Worm (Caenorhabditis elegans): ENCODE measurements around the gene wdr-46.

wdr-46 gene

DNA sequence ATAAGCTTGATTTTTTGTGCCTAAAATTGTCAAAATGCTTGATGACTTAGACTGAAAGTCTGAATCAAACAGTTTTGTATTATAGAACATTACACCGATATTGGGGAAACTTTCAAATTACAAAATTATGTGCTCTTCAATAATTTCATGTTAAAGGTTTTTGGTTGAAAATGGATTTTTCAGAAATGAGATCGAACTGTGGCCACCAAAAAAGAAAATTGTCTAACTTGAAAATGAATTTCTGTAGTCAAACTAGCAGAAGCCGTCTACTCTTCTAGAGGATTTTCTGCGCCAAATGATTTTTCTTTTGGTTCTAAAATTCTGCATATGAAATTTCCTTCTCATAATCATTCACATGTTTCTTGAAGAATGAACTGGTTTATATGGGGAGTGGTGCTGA, 31.2 kb upstream of the wdr-46 start:
- TF ChIP-seq F26F4.8 (GFP tag; conservative IDR thresholded peaks at IDR 0.05) (no peak), unc-62 (GFP tag; optimal IDR thresholded peaks at IDR 0.05 in 1 of 2) (peak in 1 of 2 experiments; percentile 91), unc-62 (tag; optimal IDR thresholded peaks at IDR 0.05) (no peak), nhr-41 (GFP tag; IDR thresholded peaks at IDR 0.05) (no peak), T20F7.1 (GFP tag; optimal IDR thresholded peaks at IDR 0.05) (no peak), jun-1 (tag; optimal IDR thresholded peaks at IDR 0.05) (no peak)

DNA sequence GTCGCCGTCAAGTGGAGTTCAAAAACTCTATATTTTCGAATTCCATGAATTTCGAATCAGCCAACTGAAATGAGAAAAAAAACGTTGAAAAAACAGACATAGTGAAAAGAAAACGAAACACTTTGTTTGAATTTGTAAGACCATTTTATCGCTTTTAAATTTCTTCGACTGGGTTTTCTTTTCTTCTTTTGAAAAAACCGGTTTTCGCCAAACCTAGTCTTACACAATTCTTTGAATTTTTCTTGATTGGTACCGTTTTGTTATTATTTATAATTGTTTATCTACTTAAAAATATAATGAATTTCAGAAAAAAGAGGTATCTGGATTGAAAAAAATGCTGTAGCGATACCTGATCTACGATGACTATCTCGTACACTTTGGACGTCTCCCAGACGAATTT, 22.4 kb upstream of the wdr-46 start, which contains the start of gene best-22:
best-22 (plus strand) TSS at position 301 of the 400 bp plus-strand sequence.
- TF ChIP-seq nhr-76 (tag; optimal IDR thresholded peaks at IDR 0.05) (no peak), dpl-1 (GFP tag; optimal IDR thresholded peaks at IDR 0.05) (no peak), nhr-28 (tag; optimal IDR thresholded peaks at IDR 0.05) (no peak), zag-1 (tag; optimal IDR thresholded peaks at IDR 0.05) (no peak), set-16 (GFP tag; IDR thresholded peaks at IDR 0.05) (no peak), hlh-11 (tag; optimal IDR thresholded peaks at IDR 0.05) (no peak)

DNA sequence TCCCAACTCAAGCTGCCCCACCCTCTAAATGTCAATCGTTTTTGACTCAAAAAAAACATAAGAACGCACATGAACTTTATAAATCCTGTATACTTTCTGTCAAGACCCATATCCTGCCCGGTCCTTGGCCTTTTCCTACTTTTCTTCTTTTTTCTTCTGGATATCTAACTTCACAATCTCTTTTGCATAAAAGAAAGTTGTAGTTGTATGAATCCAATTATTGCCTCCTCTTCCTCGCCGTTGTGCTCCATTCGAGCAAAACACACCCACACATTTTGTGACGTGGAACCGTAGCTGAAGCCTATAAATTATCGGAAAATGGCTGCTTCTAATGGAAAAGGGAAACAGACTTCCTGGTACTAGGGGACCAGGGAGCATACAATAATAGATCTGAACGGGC, 21.8 kb upstream of the wdr-46 start:
- peak in 1 of 2 experiments; percentile 56 for TF ChIP-seq unc-62 (GFP tag; optimal IDR thresholded peaks at IDR 0.05 in 1 of 2)
- no peak for TF ChIP-seq unc-62 (tag; optimal IDR thresholded peaks at IDR 0.05)
- no peak for TF ChIP-seq ctbp-1 (GFP tag; IDR thresholded peaks at IDR 0.05)
- TF ChIP-seq fkh-10 (GFP tag; optimal IDR thresholded peaks at IDR 0.05) = peak; percentile 62

DNA sequence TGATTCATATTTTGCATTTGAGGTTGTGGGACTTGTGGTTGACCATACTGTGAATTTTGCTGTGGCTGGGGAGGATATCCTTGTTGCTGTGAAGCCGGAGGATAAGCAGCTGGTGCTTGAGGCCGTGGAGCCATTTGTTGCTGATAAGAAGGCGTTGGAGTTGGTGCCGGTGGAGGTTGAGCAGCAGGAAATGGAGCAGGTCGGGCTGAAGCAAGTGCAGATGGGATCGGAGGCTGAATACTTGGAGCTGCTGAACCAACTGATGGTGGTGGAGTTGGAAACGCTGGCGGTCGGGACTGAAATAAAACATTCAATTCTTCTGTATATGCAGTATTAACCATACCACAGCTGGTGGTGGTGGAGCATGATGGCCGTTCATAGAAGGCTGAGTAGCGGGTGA, 12.1 kb upstream of the wdr-46 start:
- TF ChIP-seq hif-1 (tag; optimal IDR thresholded peaks at IDR 0.05) (no peak), set-16 (GFP tag; IDR thresholded peaks at IDR 0.05) (peak; percentile 71), madf-5 (GFP tag; IDR thresholded peaks at IDR 0.05) (0 out of 4 replicates have a peak, but pooled peaks of 1 of the 2 experiments have one; percentile 3)

DNA sequence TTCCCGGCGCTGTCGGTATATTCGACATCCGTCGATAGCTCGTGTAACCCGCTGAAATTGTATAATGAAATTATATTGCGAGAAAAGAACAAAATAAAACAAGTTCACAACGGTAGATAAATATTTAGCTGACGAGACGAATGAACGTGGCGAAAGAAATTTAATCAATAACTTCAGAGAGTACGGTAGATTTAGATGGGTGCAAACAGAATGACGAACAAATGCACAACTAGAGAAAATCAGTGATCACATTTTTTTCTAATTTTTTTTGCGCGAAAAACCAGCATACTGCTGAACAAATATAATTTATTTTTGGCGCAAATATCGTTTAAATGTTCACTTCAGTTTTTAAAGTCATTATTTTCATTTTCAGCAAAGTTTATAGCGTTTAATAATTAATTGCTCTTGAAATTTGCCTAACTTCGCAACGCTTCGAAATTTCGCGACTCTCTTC, 11.3 kb upstream of the wdr-46 start, which contains the start of gene sec-24.2:
sec-24.2 (minus strand) TSS at position 51 of the 454 bp plus-strand sequence.
- no peak for TF ChIP-seq F37D6.2 (tag; optimal IDR thresholded peaks at IDR 0.05)
- no peak for TF ChIP-seq hlh-30 (tag; optimal IDR thresholded peaks at IDR 0.05; ENCODE audit: insufficient read depth)
- no peak for TF ChIP-seq ceh-82 (tag; optimal IDR thresholded peaks at IDR 0.05)
- peak; percentile 1 for TF ChIP-seq unc-130 (GFP tag; optimal IDR thresholded peaks at IDR 0.05)

DNA sequence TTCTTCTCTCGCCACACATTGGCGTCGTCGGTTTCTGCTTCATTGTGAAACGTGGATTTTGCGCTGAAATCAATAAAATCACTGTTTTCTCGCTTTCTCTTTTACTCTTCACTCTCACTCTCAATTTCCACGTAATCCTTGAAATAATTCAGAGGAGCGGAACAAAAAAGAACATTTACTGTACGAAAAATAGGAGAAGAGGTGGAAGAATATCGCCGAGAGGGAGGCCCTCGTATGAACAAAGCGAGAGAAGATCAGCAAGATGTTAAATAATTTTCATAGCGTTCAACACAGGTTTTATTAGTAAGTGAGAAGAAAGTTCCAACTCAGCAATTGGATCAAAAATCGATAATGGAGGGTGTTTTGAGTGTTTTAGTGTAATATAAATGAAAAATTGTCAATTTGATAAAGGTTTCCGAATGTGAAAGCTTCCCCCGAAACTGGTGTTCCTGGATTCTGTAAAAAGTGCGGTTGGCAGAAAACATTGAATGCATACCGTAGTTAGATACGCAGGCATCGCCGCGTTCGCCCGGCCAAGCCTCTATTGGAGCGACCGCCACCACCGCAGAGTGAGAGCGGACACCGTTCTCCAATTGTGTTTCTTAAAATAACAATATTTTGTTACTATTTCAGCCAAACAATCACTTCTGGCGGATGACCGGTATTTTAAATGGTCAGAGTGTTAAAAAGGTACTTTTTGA, 10.5 kb upstream of the wdr-46 start, which contains the start of the genes ccr-4 and ZC518.8:
ccr-4 (plus strand) TSS at position 151 of the 701 bp plus-strand sequence.
ZC518.8 (minus strand) TSS at position 517 of the 701 bp plus-strand sequence.
- TF ChIP-seq nhr-6 (tag; optimal IDR thresholded peaks at IDR 0.05) = no peak
- TF ChIP-seq dmd-6 (GFP tag; IDR thresholded peaks at IDR 0.05) = peak; percentile 42
- TF ChIP-seq lin-1 (GFP tag; IDR thresholded peaks at IDR 0.05) = no peak
- TF ChIP-seq zfp-3 (GFP tag; conservative IDR thresholded peaks at IDR 0.05) = no peak
- peak; percentile 8 for TF ChIP-seq lin-13 (GFP tag; optimal IDR thresholded peaks at IDR 0.05)
- TF ChIP-seq cey-2 (tag; optimal IDR thresholded peaks at IDR 0.05; ENCODE audit: borderline replicate concordance, insufficient read depth) = no peak
- TF ChIP-seq hlh-11 (tag; optimal IDR thresholded peaks at IDR 0.05) = peak; percentile 26
- no peak for TF ChIP-seq jun-1 (tag; optimal IDR thresholded peaks at IDR 0.05)
- no peak for TF ChIP-seq tag-97 (GFP tag; IDR thresholded peaks at IDR 0.05)
- peak; percentile 50 for TF ChIP-seq mes-2 (tag; optimal IDR thresholded peaks at IDR 0.05; ENCODE audit: poor library complexity, severe bottlenecking)
- no peak for TF ChIP-seq T26A8.4 (GFP tag; IDR thresholded peaks at IDR 0.05)
- TF ChIP-seq unc-62 (GFP tag; optimal IDR thresholded peaks at IDR 0.05 in 1 of 2) = peak in 1 of 2 experiments; percentile 92
- TF ChIP-seq unc-62 (tag; optimal IDR thresholded peaks at IDR 0.05) = no peak
- peak; percentile 91 for TF ChIP-seq aha-1 (tag)
- TF ChIP-seq arid-1 (GFP tag; conservative IDR thresholded peaks at IDR 0.05) = no peak
- no peak for TF ChIP-seq ZK337.2 (GFP tag; IDR thresholded peaks at IDR 0.05)
- peak; percentile 59 for TF ChIP-seq hmg-1.1 (GFP tag; IDR thresholded peaks at IDR 0.05)
- no peak for TF ChIP-seq daf-8 (GFP tag; IDR thresholded peaks at IDR 0.05)
- peak; percentile 47 for TF ChIP-seq mxl-3 (GFP tag; optimal IDR thresholded peaks at IDR 0.05)
- peak in 1 of 2 experiments; percentile 65 for TF ChIP-seq ZK546.5 (tag; optimal IDR thresholded peaks at IDR 0.05)
- TF ChIP-seq lsy-2 (tag; optimal IDR thresholded peaks at IDR 0.05) = peak; percentile 25 to 89
- no peak for TF ChIP-seq sdz-12 (GFP tag; optimal IDR thresholded peaks at IDR 0.05)
- TF ChIP-seq nhr-237 (tag; optimal IDR thresholded peaks at IDR 0.05) = no peak
- TF ChIP-seq skn-1 (tag; optimal IDR thresholded peaks at IDR 0.05) = no peak
